Fruit fly (Drosophila melanogaster) whole organism, embryonic: ENCODE measurements around the gene Acat2.

ENCODE experiments used
- ATbp ChIP-seq: fragments of 200-800 bp; sonication (Bioruptor generic); optimal IDR thresholded peaks from 2 replicates; lab custom pipeline; 2017; ENCODE audit warnings: missing biosample characterization, mild to moderate bottlenecking, missing genetic modification characterization, missing genetic modification reagents
- Aef1 ChIP-seq: fragments of 200-800 bp; sonication (Bioruptor generic); IDR thresholded peaks from 3 replicates; pipeline ENCODE4 v1.3.6; 2022; ENCODE audit warnings: missing biosample characterization, missing genetic modification characterization
- CG10431 ChIP-seq: fragments of 200-800 bp; sonication (Bioruptor generic); optimal IDR thresholded peaks from 3 replicates; lab custom pipeline; 2018; ENCODE audit warnings: missing biosample characterization, mild to moderate bottlenecking, missing genetic modification characterization
- CG10543 ChIP-seq: fragments of 200-800 bp; sonication (Bioruptor generic); optimal IDR thresholded peaks from 3 replicates; lab custom pipeline; 2017; ENCODE audit warnings: missing biosample characterization, mild to moderate bottlenecking, missing genetic modification characterization, moderate library complexity
- CG13287 ChIP-seq: fragments of 200-800 bp; sonication (Bioruptor generic); IDR thresholded peaks from 2 replicates; pipeline ENCODE4 v1.3.6; 2022; ENCODE audit warnings: missing biosample characterization, missing genetic modification characterization; ENCODE audit not compliant: partially characterized antibody
- CG16779 ChIP-seq: fragments of 200-800 bp; sonication (Bioruptor generic); IDR thresholded peaks from 2 replicates; pipeline ENCODE4 v1.3.6; 2022; ENCODE audit warnings: missing biosample characterization, missing genetic modification characterization
- CG16863 ChIP-seq: fragments of 200-800 bp; sonication (Bioruptor generic); optimal IDR thresholded peaks from 3 replicates; lab custom pipeline; 2016; ENCODE audit warnings: missing biosample characterization, missing genetic modification characterization
- CG17359 ChIP-seq: fragments of 200-800 bp; sonication (Bioruptor generic); optimal IDR thresholded peaks from 3 replicates; lab custom pipeline; 2018; ENCODE audit warnings: missing biosample characterization, mild to moderate bottlenecking, missing genetic modification characterization, moderate library complexity
- CG2889 ChIP-seq: fragments of 200-800 bp; sonication (Bioruptor generic); IDR thresholded peaks from 3 replicates; pipeline ENCODE4 v1.3.6; 2022; ENCODE audit warnings: missing biosample characterization, missing genetic modification characterization
- CG3163 ChIP-seq: fragments of 200-800 bp; sonication (Bioruptor generic); optimal IDR thresholded peaks from 3 replicates; lab custom pipeline; 2016; ENCODE audit warnings: missing biosample characterization, missing genetic modification characterization
- CG32532 ChIP-seq: fragments of 200-800 bp; sonication (Bioruptor generic); IDR thresholded peaks from 2 replicates; pipeline ENCODE4 v1.3.6; 2022; ENCODE audit warnings: missing biosample characterization, missing genetic modification characterization
- CG34224 ChIP-seq: fragments of 200-800 bp; sonication (Bioruptor generic); IDR thresholded peaks from 3 replicates; pipeline ENCODE4 v1.3.6; 2022; ENCODE audit warnings: missing biosample characterization, missing genetic modification characterization; ENCODE audit not compliant: partially characterized antibody
- CG3838 ChIP-seq: fragments of 200-800 bp; sonication (Bioruptor generic); optimal IDR thresholded peaks from 3 replicates; lab custom pipeline; 2016; ENCODE audit warnings: missing biosample characterization, missing genetic modification characterization
- CG4820 ChIP-seq: fragments of 200-800 bp; sonication (Bioruptor generic); optimal IDR thresholded peaks from 3 replicates; lab custom pipeline; 2016; ENCODE audit warnings: missing biosample characterization, missing genetic modification characterization
- CG7745 ChIP-seq: fragments of 200-800 bp; sonication (Bioruptor generic); optimal IDR thresholded peaks from 2 replicates; lab custom pipeline; 2018; ENCODE audit warnings: missing biosample characterization, mild to moderate bottlenecking, missing genetic modification characterization, moderate library complexity
- CG7839 ChIP-seq: fragments of 200-800 bp; sonication (Bioruptor generic); optimal IDR thresholded peaks from 3 replicates; lab custom pipeline; 2018; ENCODE audit warnings: missing biosample characterization, mild to moderate bottlenecking, missing genetic modification characterization, moderate library complexity
- CG8290 ChIP-seq, 3 experiments: fragments of 200-800 bp; sonication (Bioruptor generic); optimal IDR thresholded peaks; 2 replicates each; lab custom pipeline; 2016 to 2019; ENCODE audit warnings: missing biosample characterization in 3 of 3, missing genetic modification characterization in 3 of 3, mild to moderate bottlenecking in 2 of 3, moderate library complexity in 1 of 3
- CG8359 ChIP-seq: fragments of 200-800 bp; sonication (Bioruptor generic); optimal IDR thresholded peaks from 2 replicates; lab custom pipeline; 2017; ENCODE audit warnings: missing biosample characterization, mild to moderate bottlenecking, missing genetic modification characterization, borderline replicate concordance
- CG8388 ChIP-seq: fragments of 200-800 bp; sonication (Bioruptor generic); optimal IDR thresholded peaks from 2 replicates; lab custom pipeline; 2019; ENCODE audit warnings: missing biosample characterization, mild to moderate bottlenecking, missing genetic modification characterization, moderate library complexity
- Camta ChIP-seq: fragments of 200-800 bp; sonication (Bioruptor generic); optimal IDR thresholded peaks from 2 replicates; lab custom pipeline; 2016; ENCODE audit warnings: missing biosample characterization, missing genetic modification characterization
- Dref ChIP-seq: fragments of 200-800 bp; sonication (Bioruptor generic); IDR thresholded peaks from 2 replicates; pipeline ENCODE4 v1.3.6; 2022; ENCODE audit warnings: missing biosample characterization, missing genetic modification characterization
- Fer3 ChIP-seq: fragments of 200-800 bp; sonication (Bioruptor generic); optimal IDR thresholded peaks from 2 replicates; lab custom pipeline; 2018; ENCODE audit warnings: missing biosample characterization, mild to moderate bottlenecking, missing genetic modification characterization, moderate library complexity
- Gug ChIP-seq: fragments of 200-800 bp; sonication (Bioruptor generic); IDR thresholded peaks from 4 replicates; pipeline ENCODE4 v1.3.6; 2022; ENCODE audit warnings: missing biosample characterization, missing genetic modification characterization
- HLH3B ChIP-seq: fragments of 200-800 bp; sonication (Bioruptor generic); IDR thresholded peaks from 2 replicates; pipeline ENCODE4 v1.3.6; 2022; ENCODE audit warnings: missing biosample characterization, missing genetic modification characterization
- HLH4C ChIP-seq: fragments of 200-800 bp; sonication (Bioruptor generic); IDR thresholded peaks from 3 replicates; pipeline ENCODE4 v1.3.6; 2022; ENCODE audit warnings: missing biosample characterization, missing genetic modification characterization; ENCODE audit not compliant: partially characterized antibody
- Scr ChIP-seq: fragments of 200-800 bp; sonication (Bioruptor generic); IDR thresholded peaks from 2 replicates; pipeline ENCODE4 v1.3.6; 2022; ENCODE audit warnings: missing biosample characterization, missing genetic modification characterization; ENCODE audit not compliant: partially characterized antibody
- Sin3A ChIP-seq: fragments of >200 bp; optimal IDR thresholded peaks from 2 replicates; lab custom pipeline; 2018
- Tbp ChIP-seq: fragments of >200 bp; optimal IDR thresholded peaks from 2 replicates; lab custom pipeline; 2018; ENCODE audit warnings: missing biosample characterization, missing genetic modification characterization
- Trl ChIP-seq, 3 experiments: fragments of >200 bp in 2 of 3; fragments of 200-800 bp in 1 of 3; sonication (Bioruptor generic) in 1 of 3; optimal IDR thresholded peaks; 2 replicates in 1 of 3; 3 replicates in 2 of 3; lab custom pipeline; 2016 to 2017; ENCODE audit warnings: missing biosample characterization in 1 of 3, missing genetic modification characterization in 1 of 3
- Usf ChIP-seq: fragments of 200-800 bp; sonication (Bioruptor generic); optimal IDR thresholded peaks from 2 replicates; lab custom pipeline; 2017; ENCODE audit warnings: missing genotype, missing biosample characterization, missing genetic modification characterization
- al ChIP-seq: fragments of 200-800 bp; sonication (Bioruptor generic); IDR thresholded peaks from 2 replicates; pipeline ENCODE4 v1.3.6; 2022; ENCODE audit warnings: missing biosample characterization, missing genetic modification characterization
- cas ChIP-seq: fragments of 200-800 bp; sonication (Bioruptor generic); IDR thresholded peaks from 2 replicates; pipeline ENCODE4 v1.3.6; 2022; ENCODE audit warnings: missing biosample characterization, missing genetic modification characterization
- crol ChIP-seq: fragments of 200-800 bp; sonication (Bioruptor generic); IDR thresholded peaks from 2 replicates; pipeline ENCODE4 v1.3.6; 2022; ENCODE audit warnings: missing biosample characterization, missing genetic modification characterization
- crp ChIP-seq, 2 experiments: fragments of 200-800 bp; sonication (Bioruptor generic); optimal IDR thresholded peaks; 2 replicates in 1 of 2; 3 replicates in 1 of 2; lab custom pipeline; 2017; ENCODE audit warnings: missing biosample characterization in 2 of 2, missing genetic modification characterization in 2 of 2, mild to moderate bottlenecking in 1 of 2, moderate library complexity in 1 of 2
- danr ChIP-seq: fragments of 200-800 bp; sonication (Bioruptor generic); IDR thresholded peaks from 2 replicates; pipeline ENCODE4 v1.3.6; 2022; ENCODE audit warnings: missing biosample characterization, missing genetic modification characterization
- dysf ChIP-seq: fragments of 200-800 bp; sonication (Bioruptor generic); IDR thresholded peaks from 3 replicates; pipeline ENCODE4 v1.3.6; 2022; ENCODE audit warnings: missing biosample characterization, missing genetic modification characterization
- gce ChIP-seq: fragments of 200-800 bp; sonication (Bioruptor generic); IDR thresholded peaks from 3 replicates; pipeline ENCODE4 v1.3.6; 2022; ENCODE audit warnings: missing biosample characterization, missing genetic modification characterization
- grn ChIP-seq: fragments of 200-800 bp; sonication (Bioruptor generic); optimal IDR thresholded peaks from 3 replicates; lab custom pipeline; 2017; ENCODE audit warnings: missing biosample characterization, missing genetic modification characterization
- kay ChIP-seq: fragments of 200-800 bp; sonication (Bioruptor generic); optimal IDR thresholded peaks from 2 replicates; lab custom pipeline; 2016; ENCODE audit warnings: missing biosample characterization, missing genetic modification characterization
- knrl ChIP-seq: fragments of 200-800 bp; sonication (Bioruptor generic); IDR thresholded peaks from 3 replicates; pipeline ENCODE4 v1.3.6; 2022; ENCODE audit warnings: missing biosample characterization, missing genetic modification characterization; ENCODE audit not compliant: partially characterized antibody
- luna ChIP-seq: fragments of 200-800 bp; sonication (Bioruptor generic); optimal IDR thresholded peaks from 2 replicates; lab custom pipeline; 2016; ENCODE audit warnings: missing biosample characterization, missing genetic modification characterization
- nmo ChIP-seq: fragments of 200-800 bp; sonication (Bioruptor generic); optimal IDR thresholded peaks from 2 replicates; lab custom pipeline; 2018; ENCODE audit warnings: missing biosample characterization, mild to moderate bottlenecking, missing genetic modification characterization, moderate library complexity
- pan ChIP-seq, 4 experiments: fragments of >200 bp in 3 of 4; fragments of 200-800 bp in 1 of 4; sonication (Bioruptor generic) in 1 of 4; optimal IDR thresholded peaks in 3 of 4; IDR thresholded peaks in 1 of 4; 2 replicates each; pipeline versions ENCODE4 v1.3.6 to Lab custom; 2017 to 2022; ENCODE audit warnings: missing biosample characterization in 2 of 4, missing genetic modification characterization in 2 of 4, mixed read lengths in 1 of 4
- pb ChIP-seq: fragments of 200-800 bp; sonication (Bioruptor generic); optimal IDR thresholded peaks from 3 replicates; lab custom pipeline; 2016; ENCODE audit warnings: missing biosample characterization, missing genetic modification characterization
- pita ChIP-seq: fragments of 200-800 bp; sonication (Bioruptor generic); optimal IDR thresholded peaks from 2 replicates; lab custom pipeline; 2017; ENCODE audit warnings: missing biosample characterization, mild to moderate bottlenecking, missing genetic modification characterization
- row ChIP-seq: fragments of 200-800 bp; sonication (Bioruptor generic); IDR thresholded peaks from 3 replicates; pipeline ENCODE4 v1.3.6; 2022; ENCODE audit warnings: missing biosample characterization, missing genetic modification characterization
- slbo ChIP-seq: fragments of 200-800 bp; sonication (Bioruptor generic); IDR thresholded peaks from 2 replicates; pipeline ENCODE4 v1.3.6; 2022; ENCODE audit warnings: missing biosample characterization, missing genetic modification characterization
- unpg ChIP-seq: fragments of 200-800 bp; sonication (Bioruptor generic); optimal IDR thresholded peaks from 3 replicates; lab custom pipeline; 2018; ENCODE audit warnings: missing biosample characterization, mild to moderate bottlenecking, missing genetic modification characterization, moderate library complexity
- vfl ChIP-seq: fragments of 200-800 bp; sonication (Bioruptor generic); optimal IDR thresholded peaks from 2 replicates; lab custom pipeline; 2016; ENCODE audit warnings: missing biosample characterization, missing genetic modification characterization
- vvl ChIP-seq: fragments of 200-800 bp; sonication (Bioruptor generic); IDR thresholded peaks from 2 replicates; pipeline ENCODE4 v1.3.6; 2022; ENCODE audit warnings: missing biosample characterization, missing genetic modification characterization

The Acat2 gene

dm6 chr3L:1298509-1298908, 4.2 kb upstream of the Acat2 start, which contains the start of gene scf (continued):
- TF ChIP-seq CG8388 (GFP tag; lab: Kevin White, UChicago), result no peak
- no peak for TF ChIP-seq Sin3A (lab: Kevin White, UChicago)
- TF ChIP-seq dysf, result no peak
- no peak for TF ChIP-seq HLH4C
- no peak for TF ChIP-seq CG10543 (GFP tag; lab: Kevin White, UChicago)
- peak; percentile 41 for TF ChIP-seq pb (GFP tag; lab: Kevin White, UChicago)
- no peak for TF ChIP-seq CG16863
- TF ChIP-seq CG10431 (GFP tag; lab: Kevin White, UChicago), result no peak
- TF ChIP-seq crol (GFP tag; lab: Robert Waterston, UW), result 0 out of 2 replicates have a peak, but pooled peaks have one; percentile 29
- TF ChIP-seq knrl (GFP tag; lab: Robert Waterston, UW), result no peak
- no peak for TF ChIP-seq CG17359 (tag; lab: Kevin White, UChicago)
- TF ChIP-seq ATbp (GFP tag; lab: Kevin White, UChicago), result no peak
- TF ChIP-seq CG32532 (GFP tag; lab: Robert Waterston, UW), result 0 out of 2 replicates have a peak, but pooled peaks have one; percentile 52
- TF ChIP-seq Usf (GFP tag; lab: Kevin White, UChicago), result no peak
- no peak for TF ChIP-seq CG8290 (GFP tag; optimal IDR thresholded peaks at IDR 0.05; lab: Kevin White, UChicago)
- TF ChIP-seq CG8290 (tag; optimal IDR thresholded peaks at IDR 0.05; lab: Kevin White, UChicago), result peak in 1 of 2 experiments; percentile 62
- no peak for TF ChIP-seq CG7745
- no peak for TF ChIP-seq CG8359 (GFP tag; lab: Kevin White, UChicago)
- TF ChIP-seq al (GFP tag; lab: Robert Waterston, UW), result no peak
- TF ChIP-seq vfl (GFP tag; lab: Kevin White, UChicago), result no peak
- no peak for TF ChIP-seq CG16779 (GFP tag; lab: Robert Waterston, UW)
- TF ChIP-seq Scr (GFP tag; lab: Robert Waterston, UW), result peak; percentile 37; the same call in 1 of the 2 replicates
- no peak; the same call in 3 of the 4 replicates for TF ChIP-seq Gug
- no peak for TF ChIP-seq luna
- TF ChIP-seq Tbp, result no peak
- TF ChIP-seq danr, result no peak
- TF ChIP-seq crp (GFP tag; optimal IDR thresholded peaks at IDR 0.05; lab: Kevin White, UChicago), result no peak
- TF ChIP-seq CG3838 (GFP tag; lab: Kevin White, UChicago), result no peak
- no peak for TF ChIP-seq pan (optimal IDR thresholded peaks at IDR 0.05; lab: Kevin White, UChicago)
- peak in 1 of 2 experiments; percentile 37 for TF ChIP-seq pan (GFP tag; optimal IDR thresholded peaks at IDR 0.05 in 1 of 2, IDR thresholded peaks at IDR 0.05 in 1 of 2)
- no peak for TF ChIP-seq kay (GFP tag; lab: Kevin White, UChicago)
- no peak for TF ChIP-seq CG7839 (tag; lab: Kevin White, UChicago)
- TF ChIP-seq row (GFP tag; lab: Robert Waterston, UW), result peak; percentile 60
- peak; percentile 50 for TF ChIP-seq CG34224 (GFP tag; lab: Robert Waterston, UW)
- TF ChIP-seq Fer3 (tag; lab: Kevin White, UChicago), result no peak
- TF ChIP-seq nmo (GFP tag; lab: Kevin White, UChicago), result no peak
- peak; percentile 37 for TF ChIP-seq CG3163 (GFP tag; lab: Kevin White, UChicago)
- TF ChIP-seq slbo, result peak; percentile 40
- peak; percentile 39 for TF ChIP-seq vvl (GFP tag; lab: Robert Waterston, UW)
- peak in 1 of 2 experiments; percentile 34 for TF ChIP-seq Trl (optimal IDR thresholded peaks at IDR 0.05; lab: Kevin White, UChicago)
- TF ChIP-seq Trl (GFP tag; optimal IDR thresholded peaks at IDR 0.05; lab: Kevin White, UChicago), result peak; percentile 9
- TF ChIP-seq cas (GFP tag; lab: Robert Waterston, UW), result no peak
- TF ChIP-seq gce, result no peak; the same call in 2 of the 3 replicates
- TF ChIP-seq pita (GFP tag; lab: Kevin White, UChicago), result no peak
- TF ChIP-seq Dref (GFP tag; lab: Robert Waterston, UW), result 0 out of 2 replicates have a peak, but pooled peaks have one; percentile 1
- no peak for TF ChIP-seq HLH3B (GFP tag; lab: Robert Waterston, UW)
- no peak for TF ChIP-seq grn (GFP tag; lab: Kevin White, UChicago)
- no peak for TF ChIP-seq CG4820
- no peak for TF ChIP-seq CG2889
- TF ChIP-seq Camta, result no peak
- 0 out of 3 replicates have a peak, but pooled peaks have one; percentile 24 for TF ChIP-seq Aef1 (GFP tag; lab: Robert Waterston, UW)
- TF ChIP-seq CG13287, result peak; percentile 63
- TF ChIP-seq unpg (GFP tag; lab: Kevin White, UChicago), result no peak
